Worm (Caenorhabditis elegans) whole organism, young adult: ENCODE measurements around the gene sdhd-1.

Source experiments
- C06A6.2 ChIP-seq: fragments of 200-800 bp; sonication (Bioruptor generic); conservative IDR thresholded peaks from 2 replicates; pipeline ENCODE4 v1.3.6; 2022; ENCODE audit warnings: missing genetic modification characterization, missing compliant biosample characterization
- D2030.7 ChIP-seq: fragments of 200-800 bp; sonication (Bioruptor generic); IDR thresholded peaks from 2 replicates; pipeline ENCODE4 v1.3.6; 2022; ENCODE audit warnings: missing genetic modification reagents, missing genetic modification characterization, missing compliant biosample characterization
- F37B4.10 ChIP-seq: fragments of 200-800 bp; sonication (Bioruptor generic); IDR thresholded peaks from 2 replicates; pipeline ENCODE4 v1.3.6; 2022; ENCODE audit warnings: missing genetic modification characterization, missing compliant biosample characterization
- F55B11.4 ChIP-seq: sonication (generic microtip); optimal IDR thresholded peaks from 2 replicates; lab custom pipeline; 2016; ENCODE audit warnings: missing compliant biosample characterization, missing genetic modification characterization, borderline replicate concordance; ENCODE audit not compliant: insufficient read depth
- F57A8.1 ChIP-seq: fragments of 200-800 bp; sonication (Bioruptor generic); optimal IDR thresholded peaks from 2 replicates; lab custom pipeline; 2018; ENCODE audit warnings: mild to moderate bottlenecking, missing genetic modification characterization, moderate library complexity, missing compliant biosample characterization
- F57C9.4 ChIP-seq: sonication (generic microtip); optimal IDR thresholded peaks from 2 replicates; lab custom pipeline; 2017; ENCODE audit warnings: mild to moderate bottlenecking, missing genetic modification characterization, missing compliant biosample characterization
- Y79H2A.3 ChIP-seq: fragments of 200-800 bp; sonication (Bioruptor generic); conservative IDR thresholded peaks from 2 replicates; pipeline ENCODE4 v1.3.6; 2022; ENCODE audit warnings: missing genetic modification reagents, missing genetic modification characterization, missing compliant biosample characterization
- Y95B8A.8 ChIP-seq: fragments of 200-800 bp; sonication (Bioruptor generic); IDR thresholded peaks from 2 replicates; pipeline ENCODE4 v1.3.6; 2022; ENCODE audit warnings: missing genetic modification reagents, missing genetic modification characterization, missing compliant biosample characterization
- aptf-2 ChIP-seq: fragments of 200-800 bp; sonication (Bioruptor generic); conservative IDR thresholded peaks from 2 replicates; pipeline ENCODE4 v1.3.6; 2022; ENCODE audit warnings: missing genetic modification reagents, missing genetic modification characterization, missing compliant biosample characterization
- aptf-3 ChIP-seq: fragments of 200-800 bp; sonication (Bioruptor generic); IDR thresholded peaks from 2 replicates; pipeline ENCODE4 v1.3.6; 2022; ENCODE audit warnings: missing genetic modification characterization, missing compliant biosample characterization
- atf-7 ChIP-seq: sonication (generic microtip); optimal IDR thresholded peaks from 2 replicates; lab custom pipeline; 2017; ENCODE audit warnings: mild to moderate bottlenecking, missing genetic modification characterization, missing compliant biosample characterization
- attf-3 ChIP-seq: fragments of 200-800 bp; sonication (Bioruptor generic); conservative IDR thresholded peaks from 2 replicates; pipeline ENCODE4 v1.3.6; 2022; ENCODE audit warnings: missing genetic modification reagents, missing genetic modification characterization, missing compliant biosample characterization
- attf-5 ChIP-seq: fragments of 200-800 bp; sonication (Bioruptor generic); optimal IDR thresholded peaks from 2 replicates; lab custom pipeline; 2018; ENCODE audit warnings: mild to moderate bottlenecking, missing genetic modification characterization, missing compliant biosample characterization
- bed-1 ChIP-seq: fragments of 200-800 bp; sonication (Bioruptor generic); IDR thresholded peaks from 2 replicates; pipeline ENCODE4 v1.3.6; 2022; ENCODE audit warnings: missing genetic modification reagents, missing genetic modification characterization, missing compliant biosample characterization
- ceh-100 ChIP-seq: fragments of 200-800 bp; sonication (Bioruptor generic); IDR thresholded peaks from 2 replicates; pipeline ENCODE4 v1.3.6; 2022; ENCODE audit warnings: missing genetic modification reagents, missing genetic modification characterization, missing compliant biosample characterization
- ceh-40 ChIP-seq: fragments of 200-800 bp; sonication (Bioruptor generic); IDR thresholded peaks from 2 replicates; pipeline ENCODE4 v1.3.6; 2022; ENCODE audit warnings: missing genetic modification characterization, missing compliant biosample characterization
- ceh-58 ChIP-seq: fragments of 200-800 bp; sonication (Bioruptor generic); IDR thresholded peaks from 2 replicates; pipeline ENCODE4 v1.3.6; 2022; ENCODE audit warnings: missing genetic modification characterization, missing compliant biosample characterization
- ceh-79 ChIP-seq: sonication (generic microtip); optimal IDR thresholded peaks from 2 replicates; lab custom pipeline; 2017; ENCODE audit warnings: mild to moderate bottlenecking, missing genetic modification characterization, missing compliant biosample characterization
- ceh-91 ChIP-seq: fragments of 200-800 bp; sonication (Bioruptor generic); IDR thresholded peaks from 2 replicates; pipeline ENCODE4 v1.3.6; 2022; ENCODE audit warnings: missing genetic modification reagents, missing genetic modification characterization, missing compliant biosample characterization
- dox-1 ChIP-seq: fragments of 200-800 bp; sonication (Bioruptor generic); IDR thresholded peaks from 2 replicates; pipeline ENCODE4 v1.3.6; 2022; ENCODE audit warnings: missing genetic modification reagents, missing genetic modification characterization, missing compliant biosample characterization
- dpl-1 ChIP-seq: fragments of 150-350 bp; optimal IDR thresholded peaks from 2 replicates; lab custom pipeline; 2014; ENCODE audit warnings: missing biosample characterization, missing genetic modification reagents, missing genetic modification characterization
- efl-1 ChIP-seq: fragments of 150-350 bp; optimal IDR thresholded peaks from 2 replicates; lab custom pipeline; 2014; ENCODE audit warnings: missing biosample characterization, missing genetic modification reagents, missing genetic modification characterization
- egl-18 ChIP-seq: fragments of 200-800 bp; sonication (Bioruptor generic); IDR thresholded peaks from 2 replicates; pipeline ENCODE4 v1.3.6; 2022; ENCODE audit warnings: missing genetic modification reagents, missing genetic modification characterization, missing compliant biosample characterization
- egl-44 ChIP-seq: fragments of 200-800 bp; sonication (Bioruptor generic); IDR thresholded peaks from 2 replicates; pipeline ENCODE4 v1.3.6; 2022; ENCODE audit warnings: missing genetic modification reagents, missing genetic modification characterization, missing compliant biosample characterization
- egrh-3 ChIP-seq: fragments of 200-800 bp; sonication (Bioruptor generic); IDR thresholded peaks from 2 replicates; pipeline ENCODE4 v1.3.6; 2022; ENCODE audit warnings: missing genetic modification reagents, missing genetic modification characterization, missing compliant biosample characterization
- fkh-3 ChIP-seq: sonication (generic microtip); optimal IDR thresholded peaks from 2 replicates; lab custom pipeline; 2016; ENCODE audit warnings: mild to moderate bottlenecking, missing genetic modification characterization, missing compliant biosample characterization
- hlh-26 ChIP-seq: fragments of 200-800 bp; sonication (Bioruptor generic); conservative IDR thresholded peaks from 2 replicates; pipeline ENCODE4 v1.3.6; 2022; ENCODE audit warnings: missing genetic modification reagents, missing genetic modification characterization, missing compliant biosample characterization
- hmg-1.2 ChIP-seq: fragments of 200-800 bp; sonication (Bioruptor generic); IDR thresholded peaks from 2 replicates; pipeline ENCODE4 v1.3.6; 2022; ENCODE audit warnings: missing genetic modification reagents, missing genetic modification characterization, missing compliant biosample characterization
- hrde-1 ChIP-seq: sonication (generic microtip); optimal IDR thresholded peaks from 2 replicates; lab custom pipeline; 2016; ENCODE audit warnings: missing genetic modification characterization, mild to moderate bottlenecking, missing compliant biosample characterization, moderate library complexity, missing genotype, missing genetic modification reagents, borderline replicate concordance
- lag-1 ChIP-seq: fragments of 200-800 bp; sonication (Bioruptor generic); IDR thresholded peaks from 2 replicates; pipeline ENCODE4 v1.3.6; 2022; ENCODE audit warnings: missing genetic modification reagents, missing genetic modification characterization, missing compliant biosample characterization
- lin-35 ChIP-seq, 3 experiments: fragments of 150-350 bp in 2 of 3; sonication (generic microtip) in 1 of 3; optimal IDR thresholded peaks; 2 replicates each; lab custom pipeline; 2014 to 2018; ENCODE audit warnings: missing biosample characterization in 3 of 3, missing genetic modification characterization in 3 of 3, missing genetic modification reagents in 3 of 3
- lin-54 ChIP-seq: fragments of 200-800 bp; sonication (Bioruptor generic); optimal IDR thresholded peaks from 2 replicates; lab custom pipeline; 2018; ENCODE audit warnings: mild to moderate bottlenecking, missing genetic modification characterization, missing compliant biosample characterization
- madf-8 ChIP-seq: fragments of 200-800 bp; sonication (Bioruptor generic); conservative IDR thresholded peaks from 2 replicates; pipeline ENCODE4 v1.3.6; 2022; ENCODE audit warnings: missing genetic modification reagents, missing genetic modification characterization, missing compliant biosample characterization
- mcd-1 ChIP-seq: fragments of 200-800 bp; sonication (Bioruptor generic); IDR thresholded peaks from 2 replicates; pipeline ENCODE4 v1.3.6; 2022; ENCODE audit warnings: missing genetic modification reagents, missing genetic modification characterization, missing compliant biosample characterization
- mel-28 ChIP-seq: sonication (generic microtip); optimal IDR thresholded peaks from 2 replicates; lab custom pipeline; 2016; ENCODE audit warnings: borderline replicate concordance, mild to moderate bottlenecking, missing genetic modification characterization, missing compliant biosample characterization
- mxl-1 ChIP-seq: sonication (generic microtip); optimal IDR thresholded peaks from 2 replicates; lab custom pipeline; 2016; ENCODE audit warnings: missing genetic modification characterization, missing compliant biosample characterization
- nfya-1 ChIP-seq: sonication (generic microtip); optimal IDR thresholded peaks from 2 replicates; lab custom pipeline; 2017; ENCODE audit warnings: antibody characterized with exemption, missing compliant biosample characterization, missing genetic modification characterization, borderline replicate concordance; ENCODE audit not compliant: insufficient read depth
- nhr-179 ChIP-seq: sonication (generic microtip); optimal IDR thresholded peaks from 2 replicates; lab custom pipeline; 2016; ENCODE audit warnings: mild to moderate bottlenecking, missing genetic modification characterization, missing compliant biosample characterization
- nhr-27 ChIP-seq: fragments of 200-800 bp; sonication (Bioruptor generic); optimal IDR thresholded peaks from 2 replicates; lab custom pipeline; 2018; ENCODE audit warnings: mild to moderate bottlenecking, missing genetic modification characterization, moderate library complexity, missing compliant biosample characterization
- nhr-80 ChIP-seq: sonication (generic microtip); optimal IDR thresholded peaks from 2 replicates; lab custom pipeline; 2016; ENCODE audit warnings: missing genetic modification characterization, missing compliant biosample characterization
- nhr-90 ChIP-seq: sonication (generic microtip); optimal IDR thresholded peaks from 2 replicates; lab custom pipeline; 2016; ENCODE audit warnings: missing genotype, mild to moderate bottlenecking, missing genetic modification characterization, missing compliant biosample characterization
- rcor-1 ChIP-seq: fragments of 200-800 bp; sonication (Bioruptor generic); IDR thresholded peaks from 2 replicates; pipeline ENCODE4 v1.3.6; 2022; ENCODE audit warnings: missing genetic modification reagents, missing genetic modification characterization, missing compliant biosample characterization
- rec-8 ChIP-seq, 2 experiments: sonication (generic microtip); optimal IDR thresholded peaks; 2 replicates each; lab custom pipeline; 2016; ENCODE audit warnings: mild to moderate bottlenecking in 2 of 2, missing genetic modification characterization in 2 of 2, missing genetic modification reagents in 2 of 2, missing genotype in 2 of 2, missing biosample characterization in 1 of 2, missing compliant biosample characterization in 1 of 2, moderate library complexity in 1 of 2
- sea-2 ChIP-seq: fragments of 200-800 bp; sonication (Bioruptor generic); IDR thresholded peaks from 2 replicates; pipeline ENCODE4 v1.3.6; 2022; ENCODE audit warnings: missing genetic modification characterization, missing compliant biosample characterization
- snpc-4 ChIP-seq, 5 experiments: fragments of 150-350 bp in 1 of 5; sonication (generic microtip) in 4 of 5; optimal IDR thresholded peaks; 2 replicates each; lab custom pipeline; 2014 to 2018; ENCODE audit warnings: missing genetic modification characterization in 5 of 5, missing biosample characterization in 3 of 5, antibody characterized with exemption in 2 of 5, mild to moderate bottlenecking in 2 of 5, missing compliant biosample characterization in 2 of 5, missing genotype in 2 of 5, moderate library complexity in 2 of 5, missing genetic modification reagents in 1 of 5
- unc-62 ChIP-seq: fragments of 150-350 bp; optimal IDR thresholded peaks from 2 replicates; lab custom pipeline; 2014; ENCODE audit warnings: missing biosample characterization, missing genetic modification reagents, missing genetic modification characterization
- ztf-28 ChIP-seq: fragments of 200-800 bp; sonication (Bioruptor generic); IDR thresholded peaks from 2 replicates; pipeline ENCODE4 v1.3.6; 2022; ENCODE audit warnings: missing genetic modification reagents, missing genetic modification characterization, missing compliant biosample characterization
- ztf-3 ChIP-seq: fragments of 200-800 bp; sonication (Bioruptor generic); optimal IDR thresholded peaks from 2 replicates; lab custom pipeline; 2018; ENCODE audit warnings: mild to moderate bottlenecking, missing genetic modification characterization, missing compliant biosample characterization

Gene sdhd-1

ce11 chrII:11049876-11050275 lies at the start of gene sdhd-1, which contains the start of gene ilkp-1:
sdhd-1 (minus strand) TSS chrII:11049913.
ilkp-1 (plus strand) TSS chrII:11050255.
- peak; percentile 90 for TF ChIP-seq attf-3 (GFP tag; lab: Robert Waterston, UW)
- no peak for TF ChIP-seq nhr-27 (tag; lab: Kevin White, UChicago)
- no peak for TF ChIP-seq F57C9.4 (tag; lab: Kevin White, UChicago)
- TF ChIP-seq nfya-1 = no peak
- no peak for TF ChIP-seq F57A8.1
- no peak for TF ChIP-seq hrde-1
- TF ChIP-seq egrh-3 = no peak
- TF ChIP-seq ceh-58 = no peak
- TF ChIP-seq nhr-179 = no peak
- peak; percentile 20 for TF ChIP-seq attf-5 (GFP tag; lab: Kevin White, UChicago)
- no peak for TF ChIP-seq C06A6.2 (GFP tag; lab: Robert Waterston, UW)
- TF ChIP-seq hlh-26 (GFP tag; lab: Robert Waterston, UW) = no peak
- TF ChIP-seq egl-18 (GFP tag; lab: Robert Waterston, UW) = no peak
- TF ChIP-seq rec-8 (tag; optimal IDR thresholded peaks at IDR 0.05; lab: Kevin White, UChicago) = no peak
- no peak for TF ChIP-seq F55B11.4
- no peak for TF ChIP-seq ceh-100
- no peak for TF ChIP-seq lag-1 (GFP tag; lab: Robert Waterston, UW)
- TF ChIP-seq sea-2 (GFP tag; lab: Robert Waterston, UW) = no peak
- TF ChIP-seq ceh-91 (GFP tag; lab: Robert Waterston, UW) = no peak
- no peak for TF ChIP-seq nhr-90 (tag; lab: Kevin White, UChicago)
- TF ChIP-seq ceh-40 (GFP tag; lab: Robert Waterston, UW) = no peak
- TF ChIP-seq lin-54 (GFP tag; lab: Kevin White, UChicago) = peak; percentile 55
- no peak for TF ChIP-seq ceh-79 (tag; lab: Kevin White, UChicago)
- no peak for TF ChIP-seq bed-1 (GFP tag; lab: Robert Waterston, UW)
- no peak for TF ChIP-seq ztf-3 (GFP tag; lab: Kevin White, UChicago)
- no peak for TF ChIP-seq Y95B8A.8 (GFP tag; lab: Robert Waterston, UW)
- peak; percentile 48; the same call in 1 of the 2 replicates for TF ChIP-seq hmg-1.2 (GFP tag; lab: Robert Waterston, UW)
- TF ChIP-seq mxl-1 (tag; lab: Kevin White, UChicago) = no peak
- TF ChIP-seq Y79H2A.3 (GFP tag; lab: Robert Waterston, UW) = no peak
- TF ChIP-seq dpl-1 (GFP tag; lab: Kevin White, UChicago) = no peak
- no peak for TF ChIP-seq mel-28
- no peak for TF ChIP-seq aptf-2 (GFP tag; lab: Robert Waterston, UW)
- TF ChIP-seq egl-44 (GFP tag; lab: Robert Waterston, UW) = no peak
- TF ChIP-seq ztf-28 = no peak
- TF ChIP-seq F37B4.10 (GFP tag; lab: Robert Waterston, UW) = no peak
- no peak for TF ChIP-seq D2030.7 (GFP tag; lab: Robert Waterston, UW)
- no peak for TF ChIP-seq aptf-3
- peak in 1 of 3 experiments; percentile 54 for TF ChIP-seq lin-35 (GFP tag; optimal IDR thresholded peaks at IDR 0.05; lab: Kevin White, UChicago)
- TF ChIP-seq efl-1 = peak; percentile 33

- TF ChIP-seq nhr-80 (tag; lab: Kevin White, UChicago) (peak; percentile 32), fkh-3 (no peak), snpc-4 (GFP tag; optimal IDR thresholded peaks at IDR 0.05; lab: Kevin White, UChicago) (no peak), snpc-4 (tag; optimal IDR thresholded peaks at IDR 0.05; lab: Kevin White, UChicago) (peak in 3 of 4 experiments; percentile 17 to 70 (median 49)), atf-7 (no peak), dox-1 (GFP tag; lab: Robert Waterston, UW) (peak; percentile 38; the same call in 1 of the 2 replicates), mcd-1 (peak; percentile 70), unc-62 (GFP tag; lab: Kevin White, UChicago) (peak; percentile 9), dpl-1 (GFP tag; lab: Kevin White, UChicago) (peak; percentile 22), F57A8.1 (no peak), hmg-1.2 (GFP tag; lab: Robert Waterston, UW) (peak; percentile 42; the same call in 1 of the 2 replicates), rcor-1 (0 out of 2 replicates have a peak, but pooled peaks have one; percentile 19), madf-8 (GFP tag; lab: Robert Waterston, UW) (peak; percentile 55)
These were observed 47.6 kb upstream of the sdhd-1 start, which contains the start of the genes rpl-36.A and nuo-1 for ce11 chrII:11097154-11097887. rpl-36.A (minus strand) TSS chrII:11097204. nuo-1 (plus strand) TSS chrII:11097837.
